Fruit fly (Drosophila melanogaster): ENCODE data around the gene Tsp26A.

Gene Tsp26A

DNA sequence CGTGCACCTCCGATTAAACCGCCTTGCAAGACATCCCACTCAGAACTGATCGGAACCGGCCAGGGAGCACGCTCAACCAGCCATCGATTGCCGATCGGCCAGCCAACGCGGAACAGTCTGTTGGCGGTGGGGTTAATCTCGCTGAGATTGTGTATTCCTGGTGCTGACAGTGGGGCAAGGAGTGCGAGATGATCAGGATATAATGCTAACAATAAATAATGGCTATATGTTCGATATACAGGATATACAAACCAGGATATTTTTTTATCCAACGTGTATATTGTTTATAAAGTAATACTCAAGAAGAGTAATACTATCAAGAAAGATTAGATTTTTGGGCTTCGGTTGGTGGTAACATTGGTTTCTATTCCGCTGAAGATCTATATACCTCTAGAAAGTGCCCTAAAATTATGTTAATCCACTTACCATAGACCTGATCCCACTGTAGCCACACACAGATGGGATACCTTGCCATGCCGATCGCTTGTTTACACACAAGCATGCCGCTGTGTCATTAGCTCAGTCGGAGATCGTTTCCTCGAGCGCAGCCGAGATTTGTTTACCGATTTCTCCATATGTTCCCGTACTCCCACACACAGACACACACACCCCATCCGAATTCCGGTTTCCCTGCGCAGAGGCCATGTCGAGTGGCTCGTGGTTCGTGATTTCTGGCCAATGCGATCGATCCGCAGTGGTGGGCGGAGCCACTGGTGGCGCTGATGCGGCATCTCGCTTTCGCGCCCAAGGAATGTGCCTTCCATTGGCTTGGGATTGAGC lies 19.5 kb downstream of the Tsp26A start, which contains the start of gene H2.0 (continued):
- TF ChIP-seq CG32767 (GFP tag; IDR thresholded peaks at IDR 0.05): no peak
- TF ChIP-seq CG12104 (GFP tag; optimal IDR thresholded peaks at IDR 0.05): no peak
- no peak for TF ChIP-seq Atf3 (GFP tag; optimal IDR thresholded peaks at IDR 0.05)
- TF ChIP-seq pita (GFP tag; optimal IDR thresholded peaks at IDR 0.05): no peak
- no peak for TF ChIP-seq CG18619 (GFP tag; optimal IDR thresholded peaks at IDR 0.05)
- TF ChIP-seq CG9876 (GFP tag; optimal IDR thresholded peaks at IDR 0.05): no peak
- TF ChIP-seq lmd (GFP tag; IDR thresholded peaks at IDR 0.05): peak; percentile 53
- TF ChIP-seq gsb-n (tag; optimal IDR thresholded peaks at IDR 0.05): peak; percentile 10
- no peak for TF ChIP-seq sob (GFP tag; IDR thresholded peaks at IDR 0.05)
- TF ChIP-seq CG11398 (GFP tag; optimal IDR thresholded peaks at IDR 0.05): no peak
- no peak for TF ChIP-seq inv (GFP tag; IDR thresholded peaks at IDR 0.05; ENCODE audit: partially characterized antibody)
- TF ChIP-seq CG4854 (GFP tag; optimal IDR thresholded peaks at IDR 0.05): no peak
- peak; percentile 68 for TF ChIP-seq gem (tag; optimal IDR thresholded peaks at IDR 0.05)
- TF ChIP-seq CG8478 (optimal IDR thresholded peaks at IDR 0.05): peak; percentile 62
- peak; percentile 52 for TF ChIP-seq abd-A (tag; optimal IDR thresholded peaks at IDR 0.05)
- peak; percentile 42 for TF ChIP-seq CG6813 (GFP tag; optimal IDR thresholded peaks at IDR 0.05)
- TF ChIP-seq row (GFP tag; IDR thresholded peaks at IDR 0.05): peak; percentile 67
- no peak for TF ChIP-seq gt (GFP tag; IDR thresholded peaks at IDR 0.05)
- TF ChIP-seq CG2712 (tag; optimal IDR thresholded peaks at IDR 0.05): peak; percentile 66
- no peak for TF ChIP-seq CG15514 (GFP tag; optimal IDR thresholded peaks at IDR 0.05)
- no peak for TF ChIP-seq BEAF-32 (GFP tag; optimal IDR thresholded peaks at IDR 0.05)
- peak in 1 of 2 experiments; percentile 23 for TF ChIP-seq dpn (GFP tag; optimal IDR thresholded peaks at IDR 0.05)
- TF ChIP-seq CG3065 (GFP tag; optimal IDR thresholded peaks at IDR 0.05): no peak
- TF ChIP-seq chinmo (GFP tag; IDR thresholded peaks at IDR 0.05; ENCODE audit: partially characterized antibody): no peak
- TF ChIP-seq Trl (optimal IDR thresholded peaks at IDR 0.05): no peak
- TF ChIP-seq Trl (GFP tag; optimal IDR thresholded peaks at IDR 0.05): peak; percentile 6
- TF ChIP-seq Dfd (GFP tag; optimal IDR thresholded peaks at IDR 0.05): no peak
- TF ChIP-seq Mrtf (GFP tag; IDR thresholded peaks at IDR 0.05): no peak
- no peak for TF ChIP-seq CG8765 (GFP tag; IDR thresholded peaks at IDR 0.05)
- TF ChIP-seq Aef1 (GFP tag; IDR thresholded peaks at IDR 0.05): no peak
- TF ChIP-seq CG3847 (GFP tag; IDR thresholded peaks at IDR 0.05): no peak
- no peak for TF ChIP-seq klu (GFP tag; IDR thresholded peaks at IDR 0.05)
- TF ChIP-seq CG6654 (GFP tag; optimal IDR thresholded peaks at IDR 0.05): no peak
- no peak for TF ChIP-seq CG9609 (GFP tag; optimal IDR thresholded peaks at IDR 0.05)
- TF ChIP-seq Hsf (GFP tag; optimal IDR thresholded peaks at IDR 0.05): no peak
- no peak for TF ChIP-seq CG10959 (GFP tag; IDR thresholded peaks at IDR 0.05)
- no peak for TF ChIP-seq dmrt99B (tag; optimal IDR thresholded peaks at IDR 0.05)
- no peak for TF ChIP-seq pros (GFP tag; optimal IDR thresholded peaks at IDR 0.05)
- no peak for TF ChIP-seq CG34224 (GFP tag; IDR thresholded peaks at IDR 0.05; ENCODE audit: partially characterized antibody)
- TF ChIP-seq Pdp1 (GFP tag; optimal IDR thresholded peaks at IDR 0.05): no peak
- TF ChIP-seq ato (GFP tag; IDR thresholded peaks at IDR 0.05; ENCODE audit: partially characterized antibody): no peak
- no peak for TF ChIP-seq ftz-f1 (GFP tag; optimal IDR thresholded peaks at IDR 0.05)
- no peak for TF ChIP-seq her (GFP tag; optimal IDR thresholded peaks at IDR 0.05)
- no peak for TF ChIP-seq CG18599 (GFP tag; optimal IDR thresholded peaks at IDR 0.05)
- TF ChIP-seq CG15696 (tag; optimal IDR thresholded peaks at IDR 0.05): peak; percentile 69
- no peak for TF ChIP-seq CG9932 (GFP tag; IDR thresholded peaks at IDR 0.05)
- peak; percentile 20 for TF ChIP-seq zen (tag; optimal IDR thresholded peaks at IDR 0.05)
- TF ChIP-seq Med (GFP tag): peak; percentile 26
- TF ChIP-seq CG30431 (GFP tag; optimal IDR thresholded peaks at IDR 0.05): no peak
- TF ChIP-seq Sox102F (GFP tag; optimal IDR thresholded peaks at IDR 0.05): no peak
